Worm (Caenorhabditis elegans) whole organism, young adult: Measurements from ENCODE around the gene Y66D12A.6.

Experiments used
- C06A6.2 ChIP-seq: fragments of 200-800 bp; sonication (Bioruptor generic); conservative IDR thresholded peaks from 2 replicates; pipeline ENCODE4 v1.3.6; 2022; ENCODE audit warnings: missing genetic modification characterization, missing compliant biosample characterization
- C17E4.6 ChIP-seq: fragments of 200-800 bp; sonication (Bioruptor generic); IDR thresholded peaks from 2 replicates; pipeline ENCODE4 v1.3.6; 2022; ENCODE audit warnings: missing genetic modification reagents, missing genetic modification characterization, missing compliant biosample characterization
- F49E8.2 ChIP-seq: sonication (generic microtip); optimal IDR thresholded peaks from 3 replicates; lab custom pipeline; 2017; ENCODE audit warnings: missing genetic modification characterization, mild to moderate bottlenecking, missing compliant biosample characterization, antibody characterized with exemption, moderate library complexity; ENCODE audit not compliant: insufficient read depth
- F55B11.4 ChIP-seq: sonication (generic microtip); optimal IDR thresholded peaks from 2 replicates; lab custom pipeline; 2016; ENCODE audit warnings: missing compliant biosample characterization, missing genetic modification characterization, borderline replicate concordance; ENCODE audit not compliant: insufficient read depth
- Y53G8AR.9 ChIP-seq: fragments of 200-800 bp; sonication (Bioruptor generic); conservative IDR thresholded peaks from 2 replicates; pipeline ENCODE4 v1.3.6; 2022; ENCODE audit warnings: missing genetic modification reagents, missing genetic modification characterization, missing compliant biosample characterization
- Y56A3A.18 ChIP-seq: fragments of 200-800 bp; sonication (Bioruptor generic); IDR thresholded peaks from 2 replicates; pipeline ENCODE4 v1.3.6; 2022; ENCODE audit warnings: missing genetic modification reagents, missing genetic modification characterization, missing compliant biosample characterization
- ZK185.1 ChIP-seq: sonication (generic microtip); optimal IDR thresholded peaks from 2 replicates; lab custom pipeline; 2016; ENCODE audit warnings: mild to moderate bottlenecking, missing genetic modification characterization, missing compliant biosample characterization; ENCODE audit not compliant: poor library complexity, severe bottlenecking
- athp-1 ChIP-seq: sonication (generic microtip); optimal IDR thresholded peaks from 2 replicates; lab custom pipeline; 2017; ENCODE audit warnings: mild to moderate bottlenecking, missing genetic modification characterization, missing compliant biosample characterization
- cebp-1 ChIP-seq, 2 experiments: fragments of 200-800 bp in 1 of 2; sonication (Bioruptor generic) in 1 of 2; sonication (generic microtip) in 1 of 2; IDR thresholded peaks in 1 of 2; optimal IDR thresholded peaks in 1 of 2; 2 replicates each; pipeline versions ENCODE4 v1.3.6 to Lab custom; 2017 to 2022; ENCODE audit warnings: missing compliant biosample characterization in 2 of 2, missing genetic modification characterization in 2 of 2, mild to moderate bottlenecking in 1 of 2, missing genetic modification reagents in 1 of 2, moderate library complexity in 1 of 2
- ceh-100 ChIP-seq: fragments of 200-800 bp; sonication (Bioruptor generic); IDR thresholded peaks from 2 replicates; pipeline ENCODE4 v1.3.6; 2022; ENCODE audit warnings: missing genetic modification reagents, missing genetic modification characterization, missing compliant biosample characterization
- dpl-1 ChIP-seq: fragments of 150-350 bp; optimal IDR thresholded peaks from 2 replicates; lab custom pipeline; 2014; ENCODE audit warnings: missing biosample characterization, missing genetic modification reagents, missing genetic modification characterization
- efl-1 ChIP-seq: fragments of 150-350 bp; optimal IDR thresholded peaks from 2 replicates; lab custom pipeline; 2014; ENCODE audit warnings: missing biosample characterization, missing genetic modification reagents, missing genetic modification characterization
- egl-44 ChIP-seq: fragments of 200-800 bp; sonication (Bioruptor generic); IDR thresholded peaks from 2 replicates; pipeline ENCODE4 v1.3.6; 2022; ENCODE audit warnings: missing genetic modification reagents, missing genetic modification characterization, missing compliant biosample characterization
- egrh-3 ChIP-seq: fragments of 200-800 bp; sonication (Bioruptor generic); IDR thresholded peaks from 2 replicates; pipeline ENCODE4 v1.3.6; 2022; ENCODE audit warnings: missing genetic modification reagents, missing genetic modification characterization, missing compliant biosample characterization
- ets-4 ChIP-seq: fragments of 200-800 bp; sonication (Bioruptor generic); optimal IDR thresholded peaks from 2 replicates; lab custom pipeline; 2018; ENCODE audit warnings: mild to moderate bottlenecking, missing genetic modification characterization, missing compliant biosample characterization
- gei-17 ChIP-seq: fragments of 200-800 bp; sonication (Bioruptor generic); optimal IDR thresholded peaks from 2 replicates; lab custom pipeline; 2018; ENCODE audit warnings: mild to moderate bottlenecking, missing genetic modification characterization, missing compliant biosample characterization
- hlh-12 ChIP-seq: sonication (generic microtip); optimal IDR thresholded peaks from 2 replicates; lab custom pipeline; 2016; ENCODE audit warnings: missing genetic modification characterization, missing compliant biosample characterization
- hlh-26 ChIP-seq: fragments of 200-800 bp; sonication (Bioruptor generic); conservative IDR thresholded peaks from 2 replicates; pipeline ENCODE4 v1.3.6; 2022; ENCODE audit warnings: missing genetic modification reagents, missing genetic modification characterization, missing compliant biosample characterization
- let-526 ChIP-seq: fragments of 200-800 bp; sonication (Bioruptor generic); IDR thresholded peaks from 2 replicates; pipeline ENCODE4 v1.3.6; 2022; ENCODE audit warnings: missing genetic modification reagents, missing genetic modification characterization, missing compliant biosample characterization
- let-607 ChIP-seq, 2 experiments: fragments of 200-800 bp in 1 of 2; sonication (Bioruptor generic) in 1 of 2; sonication (generic microtip) in 1 of 2; optimal IDR thresholded peaks; 2 replicates each; lab custom pipeline; 2016 to 2018; ENCODE audit warnings: mild to moderate bottlenecking in 2 of 2, missing compliant biosample characterization in 2 of 2, missing genetic modification characterization in 2 of 2, moderate library complexity in 2 of 2, missing genotype in 1 of 2
- lin-40 ChIP-seq: sonication (generic microtip); optimal IDR thresholded peaks from 2 replicates; lab custom pipeline; 2016; ENCODE audit warnings: missing genetic modification characterization, mild to moderate bottlenecking, missing compliant biosample characterization, missing genotype, missing genetic modification reagents
- lin-54 ChIP-seq: fragments of 200-800 bp; sonication (Bioruptor generic); optimal IDR thresholded peaks from 2 replicates; lab custom pipeline; 2018; ENCODE audit warnings: mild to moderate bottlenecking, missing genetic modification characterization, missing compliant biosample characterization
- lsy-27 ChIP-seq: sonication (generic microtip); optimal IDR thresholded peaks from 2 replicates; lab custom pipeline; 2017; ENCODE audit warnings: missing genetic modification characterization, mild to moderate bottlenecking, missing compliant biosample characterization, antibody characterized with exemption, missing genotype, borderline replicate concordance; ENCODE audit not compliant: insufficient read depth
- madf-8 ChIP-seq: fragments of 200-800 bp; sonication (Bioruptor generic); conservative IDR thresholded peaks from 2 replicates; pipeline ENCODE4 v1.3.6; 2022; ENCODE audit warnings: missing genetic modification reagents, missing genetic modification characterization, missing compliant biosample characterization
- mcd-1 ChIP-seq: fragments of 200-800 bp; sonication (Bioruptor generic); IDR thresholded peaks from 2 replicates; pipeline ENCODE4 v1.3.6; 2022; ENCODE audit warnings: missing genetic modification reagents, missing genetic modification characterization, missing compliant biosample characterization
- mel-28 ChIP-seq: sonication (generic microtip); optimal IDR thresholded peaks from 2 replicates; lab custom pipeline; 2016; ENCODE audit warnings: borderline replicate concordance, mild to moderate bottlenecking, missing genetic modification characterization, missing compliant biosample characterization
- mes-4 ChIP-seq: sonication (generic microtip); optimal IDR thresholded peaks from 2 replicates; lab custom pipeline; 2016; ENCODE audit warnings: missing genotype, missing genetic modification characterization, missing compliant biosample characterization
- nfya-2 ChIP-seq: fragments of 200-800 bp; sonication (Bioruptor generic); IDR thresholded peaks from 2 replicates; pipeline ENCODE4 v1.3.6; 2022; ENCODE audit warnings: missing genetic modification reagents, missing genetic modification characterization, missing compliant biosample characterization
- nfyb-1 ChIP-seq: fragments of 200-800 bp; sonication (Bioruptor generic); IDR thresholded peaks from 2 replicates; pipeline ENCODE4 v1.3.6; 2022; ENCODE audit warnings: missing genetic modification reagents, missing genetic modification characterization, missing compliant biosample characterization
- nhr-179 ChIP-seq: sonication (generic microtip); optimal IDR thresholded peaks from 2 replicates; lab custom pipeline; 2016; ENCODE audit warnings: mild to moderate bottlenecking, missing genetic modification characterization, missing compliant biosample characterization
- pha-4 ChIP-seq: fragments of 150-350 bp; sonication (generic microtip); optimal IDR thresholded peaks from 2 replicates; lab custom pipeline; 2014; ENCODE audit warnings: missing biosample characterization, missing genetic modification reagents, missing genetic modification characterization
- rec-8 ChIP-seq, 2 experiments: sonication (generic microtip); optimal IDR thresholded peaks; 2 replicates each; lab custom pipeline; 2016; ENCODE audit warnings: mild to moderate bottlenecking in 2 of 2, missing genetic modification characterization in 2 of 2, missing genetic modification reagents in 2 of 2, missing genotype in 2 of 2, missing biosample characterization in 1 of 2, missing compliant biosample characterization in 1 of 2, moderate library complexity in 1 of 2
- somi-1 ChIP-seq: fragments of 200-800 bp; sonication (Bioruptor generic); optimal IDR thresholded peaks from 2 replicates; lab custom pipeline; 2018; ENCODE audit warnings: mild to moderate bottlenecking, missing genetic modification characterization, missing compliant biosample characterization
- sptf-2 ChIP-seq: fragments of 200-800 bp; sonication (Bioruptor generic); optimal IDR thresholded peaks from 2 replicates; lab custom pipeline; 2018; ENCODE audit warnings: mild to moderate bottlenecking, missing genetic modification characterization, missing compliant biosample characterization
- tbp1 ChIP-seq: fragments of 200-800 bp; sonication (Bioruptor generic); optimal IDR thresholded peaks from 2 replicates; lab custom pipeline; 2018; ENCODE audit warnings: mild to moderate bottlenecking, missing genetic modification characterization, missing compliant biosample characterization
- tlf-1 ChIP-seq: fragments of 200-800 bp; sonication (Bioruptor generic); optimal IDR thresholded peaks from 2 replicates; lab custom pipeline; 2018; ENCODE audit warnings: mild to moderate bottlenecking, missing genetic modification characterization, missing compliant biosample characterization
- zim-3 ChIP-seq: sonication (generic microtip); optimal IDR thresholded peaks from 2 replicates; lab custom pipeline; 2017; ENCODE audit warnings: mild to moderate bottlenecking, missing genetic modification characterization, moderate library complexity, missing compliant biosample characterization
- ztf-28 ChIP-seq: fragments of 200-800 bp; sonication (Bioruptor generic); IDR thresholded peaks from 2 replicates; pipeline ENCODE4 v1.3.6; 2022; ENCODE audit warnings: missing genetic modification reagents, missing genetic modification characterization, missing compliant biosample characterization
- ztf-6 ChIP-seq: fragments of 200-800 bp; sonication (Bioruptor generic); IDR thresholded peaks from 2 replicates; pipeline ENCODE4 v1.3.6; 2022; ENCODE audit warnings: missing genetic modification reagents, missing genetic modification characterization, missing compliant biosample characterization

The Y66D12A.6 gene

ce11 chrIII:11592096-11592495 is 10.9 kb upstream of the Y66D12A.6 start:
- TF ChIP-seq gei-17 (GFP tag; lab: Kevin White, UChicago) (no peak), madf-8 (GFP tag; lab: Robert Waterston, UW) (no peak), ztf-28 (GFP tag; lab: Robert Waterston, UW) (no peak), lsy-27 (tag; lab: Kevin White, UChicago) (no peak), cebp-1 (GFP tag; IDR thresholded peaks at IDR 0.05; lab: Robert Waterston, UW) (no peak), cebp-1 (tag; optimal IDR thresholded peaks at IDR 0.05; lab: Kevin White, UChicago) (no peak), pha-4 (tag; lab: Kevin White, UChicago) (no peak), nfya-2 (GFP tag; lab: Robert Waterston, UW) (no peak)

ce11 chrIII:11590255-11590654 is 9.1 kb upstream of the Y66D12A.6 start:
- peak; percentile 85 for TF ChIP-seq ceh-100 (GFP tag; lab: Robert Waterston, UW)
- TF ChIP-seq tlf-1, result no peak
- no peak for TF ChIP-seq somi-1 (GFP tag; lab: Kevin White, UChicago)
- TF ChIP-seq rec-8 (tag; optimal IDR thresholded peaks at IDR 0.05; lab: Kevin White, UChicago), result no peak
- peak; percentile 72 for TF ChIP-seq mcd-1 (GFP tag; lab: Robert Waterston, UW)

DNA sequence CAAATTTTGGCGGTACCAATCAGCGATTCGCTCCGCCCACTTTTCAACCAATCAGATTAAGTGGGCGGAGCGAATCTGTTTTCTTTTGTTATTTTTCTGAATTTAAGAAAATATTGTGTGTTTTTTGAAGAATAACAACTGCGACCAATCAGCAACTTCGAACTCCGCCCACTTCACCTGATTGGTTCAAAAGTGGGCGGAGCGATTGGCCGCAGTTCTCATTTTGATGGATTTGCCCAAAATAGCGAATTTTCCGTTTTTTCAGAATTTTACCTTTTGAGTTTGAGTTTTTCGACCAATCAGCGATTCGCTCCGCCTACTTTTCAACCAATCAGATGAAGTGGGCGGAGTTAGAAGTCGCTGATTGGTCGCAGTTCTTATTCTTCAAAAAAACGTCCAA is 8.1 kb upstream of the Y66D12A.6 start:
- TF ChIP-seq sptf-2 (GFP tag; lab: Kevin White, UChicago), result no peak
- no peak for TF ChIP-seq pha-4 (tag; lab: Kevin White, UChicago)
- TF ChIP-seq, all 124 proteins: peak for 0

ce11 chrIII:11588911-11589310 is 7.7 kb upstream of the Y66D12A.6 start, which contains the start of gene Y66D12A.3:
Y66D12A.3 (plus strand) TSS chrIII:11589211.
- TF ChIP-seq Y56A3A.18 (GFP tag; lab: Robert Waterston, UW) (no peak), lin-54 (no peak), mes-4 (no peak), tbp1 (no peak), mel-28 (tag; lab: Kevin White, UChicago) (no peak), Y53G8AR.9 (no peak), ZK185.1 (no peak), F55B11.4 (tag; lab: Kevin White, UChicago) (no peak), lin-40 (tag; lab: Kevin White, UChicago) (no peak), mcd-1 (GFP tag; lab: Robert Waterston, UW) (no peak), ztf-6 (GFP tag; lab: Robert Waterston, UW) (no peak), madf-8 (GFP tag; lab: Robert Waterston, UW) (no peak), nhr-179 (tag; lab: Kevin White, UChicago) (no peak), egl-44 (no peak), C06A6.2 (no peak)

DNA sequence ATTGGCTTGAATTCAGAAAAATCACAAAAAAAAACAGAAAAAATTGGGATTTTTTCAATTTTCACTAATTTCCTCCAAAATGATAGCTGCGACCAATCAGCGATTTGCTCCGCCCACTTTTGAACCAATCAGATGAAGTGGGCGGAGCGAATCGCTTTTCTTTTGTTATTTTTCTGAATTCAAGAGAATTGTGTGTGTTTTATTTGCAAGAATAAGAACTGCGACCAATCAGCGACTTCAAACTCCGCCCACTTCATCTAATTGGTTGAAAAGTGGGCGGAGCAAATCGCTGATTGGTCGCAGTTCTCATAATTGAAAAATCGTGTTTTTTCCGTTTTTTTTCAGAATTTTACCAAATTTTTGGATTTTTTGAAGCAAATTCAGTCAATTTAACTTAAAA is 1.4 kb upstream of the Y66D12A.6 start:
- no peak for TF ChIP-seq F49E8.2 (tag; lab: Kevin White, UChicago)
- TF ChIP-seq nfyb-1, result peak; percentile 64; the same call in 1 of the 2 replicates
- TF ChIP-seq let-526, result no peak

DNA sequence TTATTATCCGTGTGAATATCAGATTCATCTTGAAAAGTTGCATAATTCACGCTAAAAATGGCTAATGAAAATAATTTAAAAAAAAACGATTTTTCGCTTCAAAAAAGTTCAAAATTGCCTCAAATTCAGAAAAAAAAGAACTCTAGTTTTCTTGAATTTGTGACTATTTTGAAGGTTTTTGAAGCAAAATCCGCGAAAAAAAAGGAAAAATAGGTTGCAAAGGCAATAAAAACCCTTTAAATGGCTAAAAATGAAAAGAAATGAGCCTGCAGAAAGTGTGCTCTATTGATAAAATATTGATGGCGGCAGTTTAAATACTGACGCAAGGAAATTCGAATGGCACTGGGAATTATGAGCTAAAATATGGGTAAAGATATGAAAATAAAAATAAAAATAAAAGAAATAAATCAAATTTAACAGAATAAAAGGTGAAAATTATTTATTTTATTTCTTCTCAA is 745 bp downstream of the Y66D12A.6 start, which contains the start of gene Y66D12A.7:
Gene Y66D12A.7 (minus strand): TSS at position 51 of the 458 bp plus-strand sequence.
- TF ChIP-seq ets-4 (GFP tag; lab: Kevin White, UChicago), result no peak
- no peak for TF ChIP-seq ztf-6 (GFP tag; lab: Robert Waterston, UW)
- peak; percentile 67 for TF ChIP-seq efl-1 (GFP tag; lab: Kevin White, UChicago)
- no peak for TF ChIP-seq hlh-26 (GFP tag; lab: Robert Waterston, UW)
- TF ChIP-seq C17E4.6 (GFP tag; lab: Robert Waterston, UW), result no peak
- TF ChIP-seq mcd-1 (GFP tag; lab: Robert Waterston, UW), result peak; percentile 73
- TF ChIP-seq egl-44, result no peak
- peak; percentile 62 for TF ChIP-seq athp-1
- no peak for TF ChIP-seq zim-3 (tag; lab: Kevin White, UChicago)
- no peak for TF ChIP-seq let-607 (tag; optimal IDR thresholded peaks at IDR 0.05; lab: Kevin White, UChicago)
- no peak for TF ChIP-seq sptf-2 (GFP tag; lab: Kevin White, UChicago)
- TF ChIP-seq egrh-3 (GFP tag; lab: Robert Waterston, UW), result no peak
- TF ChIP-seq hlh-12 (tag; lab: Kevin White, UChicago), result no peak
- TF ChIP-seq dpl-1 (GFP tag; lab: Kevin White, UChicago), result peak; percentile 5
